Worm (Caenorhabditis elegans) whole organism, late embryonic: ENCODE results near the gene lact-4.

Experiments
- ama-1 ChIP-seq: fragments of 150-350 bp; optimal IDR thresholded peaks from 2 replicates; lab custom pipeline; 2014
- fkh-6 ChIP-seq: sonication (generic microtip); optimal IDR thresholded peaks from 2 replicates; lab custom pipeline; 2016; ENCODE audit warnings: missing genetic modification characterization, missing compliant biosample characterization
- hlh-15 ChIP-seq: sonication (generic microtip); optimal IDR thresholded peaks from 2 replicates; lab custom pipeline; 2016; ENCODE audit warnings: missing genetic modification characterization, missing compliant biosample characterization
- lin-11 ChIP-seq: fragments of 200-800 bp; sonication (Bioruptor generic); optimal IDR thresholded peaks from 2 replicates; lab custom pipeline; 2018; ENCODE audit warnings: mild to moderate bottlenecking, missing genetic modification characterization, missing compliant biosample characterization
- pag-3 ChIP-seq: sonication (generic microtip); optimal IDR thresholded peaks from 2 replicates; lab custom pipeline; 2016; ENCODE audit warnings: missing compliant biosample characterization, missing genetic modification characterization, borderline replicate concordance
- pha-2 ChIP-seq: sonication (generic microtip); optimal IDR thresholded peaks from 2 replicates; lab custom pipeline; 2017; ENCODE audit warnings: mild to moderate bottlenecking, missing genetic modification characterization, missing compliant biosample characterization
- pha-4 ChIP-seq: fragments of 150-350 bp; optimal IDR thresholded peaks from 2 replicates; lab custom pipeline; 2018; ENCODE audit warnings: missing biosample characterization, missing genetic modification reagents, missing genetic modification characterization
- pqm-1 ChIP-seq: sonication (generic microtip); optimal IDR thresholded peaks from 2 replicates; lab custom pipeline; 2016; ENCODE audit warnings: missing genetic modification characterization, missing compliant biosample characterization
- sdc-2 ChIP-seq: sonication (generic microtip); optimal IDR thresholded peaks from 2 replicates; lab custom pipeline; 2016; ENCODE audit warnings: missing genotype, missing genetic modification characterization, missing compliant biosample characterization
- sox-2 ChIP-seq: fragments of 200-800 bp; sonication (Bioruptor generic); IDR thresholded peaks from 2 replicates; pipeline ENCODE4 v1.3.6; 2022; ENCODE audit warnings: missing genetic modification reagents, missing genetic modification characterization, missing compliant biosample characterization
- sox-4 ChIP-seq: sonication (generic microtip); optimal IDR thresholded peaks from 2 replicates; lab custom pipeline; 2017; ENCODE audit warnings: mild to moderate bottlenecking, missing genetic modification characterization, inconsistent platforms, missing compliant biosample characterization
- syd-9 ChIP-seq: sonication (generic microtip); optimal IDR thresholded peaks from 2 replicates; lab custom pipeline; 2016; ENCODE audit warnings: mild to moderate bottlenecking, missing genetic modification characterization, moderate library complexity, missing compliant biosample characterization
- tbx-2 ChIP-seq: sonication (generic microtip); optimal IDR thresholded peaks from 2 replicates; lab custom pipeline; 2016; ENCODE audit warnings: missing genetic modification characterization, missing compliant biosample characterization
- ttx-3 ChIP-seq: sonication (generic microtip); optimal IDR thresholded peaks from 2 replicates; lab custom pipeline; 2016; ENCODE audit warnings: missing genetic modification reagents, missing genetic modification characterization, missing compliant biosample characterization

DNA sequence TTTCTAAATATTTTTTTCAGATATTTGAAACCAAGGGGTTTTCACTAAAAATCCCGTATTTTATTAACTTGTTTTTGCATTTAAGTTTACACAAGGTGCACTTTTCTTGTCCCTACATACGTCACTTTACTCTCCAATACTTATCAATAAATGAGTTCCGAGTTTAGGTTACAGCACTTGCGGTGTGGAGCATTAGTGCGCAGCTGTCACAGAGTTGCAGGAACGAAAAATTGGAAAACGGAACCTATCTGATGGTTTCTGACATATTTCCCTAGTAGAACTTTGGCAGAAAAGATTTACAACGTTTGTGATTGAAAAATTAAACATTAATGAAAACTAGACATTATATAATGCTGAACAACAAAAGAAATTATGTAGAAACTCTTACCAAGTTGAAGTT lies 17.9 kb upstream of the lact-4 start:
- no peak for TF ChIP-seq pqm-1
- TF ChIP-seq lin-11 (tag; lab: Kevin White, UChicago) = no peak
- TF ChIP-seq sox-2 = no peak
- TF ChIP-seq ttx-3 (tag; lab: Kevin White, UChicago) = no peak
- TF ChIP-seq pha-4 (tag; lab: Kevin White, UChicago) = no peak
- TF ChIP-seq ama-1 (lab: Kevin White, UChicago) = no peak
- TF ChIP-seq hlh-15 = no peak
- no peak for TF ChIP-seq fkh-6 (tag; lab: Kevin White, UChicago)
- no peak for TF ChIP-seq sdc-2 (tag; lab: Kevin White, UChicago)
- TF ChIP-seq pag-3 (tag; lab: Kevin White, UChicago) = no peak
- TF ChIP-seq pha-2 = no peak
- TF ChIP-seq syd-9 = no peak
- no peak for TF ChIP-seq sox-4 (tag; lab: Kevin White, UChicago)
- no peak for TF ChIP-seq tbx-2 (tag; lab: Kevin White, UChicago)
